Worm (Caenorhabditis elegans): ENCODE results near the gene pcdr-1.

The pcdr-1 gene

ce11 chrX:15666169-15666811 is at the start of gene pcdr-1:
pcdr-1 (plus strand) TSS chrX:15666761.
- TF ChIP-seq ceh-63 (GFP tag; optimal IDR thresholded peaks at IDR 0.05) = no peak
- no peak for TF ChIP-seq alr-1 (tag; optimal IDR thresholded peaks at IDR 0.05; ENCODE audit: borderline replicate concordance)
- TF ChIP-seq fos-1 (tag; optimal IDR thresholded peaks at IDR 0.05) = no peak
- no peak for TF ChIP-seq xbp-1 (tag; optimal IDR thresholded peaks at IDR 0.05)
- TF ChIP-seq ztf-4 (tag; optimal IDR thresholded peaks at IDR 0.05) = no peak
- TF ChIP-seq lin-14 (GFP tag; optimal IDR thresholded peaks at IDR 0.05) = peak; percentile 65
- TF ChIP-seq nhr-77 (tag; optimal IDR thresholded peaks at IDR 0.05) = no peak
- TF ChIP-seq hlh-4 (tag; optimal IDR thresholded peaks at IDR 0.05) = peak; percentile 37
- TF ChIP-seq nhr-71 (tag; optimal IDR thresholded peaks at IDR 0.05) = peak; percentile 16
- no peak for TF ChIP-seq unc-62 (GFP tag; optimal IDR thresholded peaks at IDR 0.05)
- no peak for TF ChIP-seq ama-1 (optimal IDR thresholded peaks at IDR 0.05)
- TF ChIP-seq pag-3 (tag; optimal IDR thresholded peaks at IDR 0.05; ENCODE audit: borderline replicate concordance, insufficient read depth) = no peak

DNA sequence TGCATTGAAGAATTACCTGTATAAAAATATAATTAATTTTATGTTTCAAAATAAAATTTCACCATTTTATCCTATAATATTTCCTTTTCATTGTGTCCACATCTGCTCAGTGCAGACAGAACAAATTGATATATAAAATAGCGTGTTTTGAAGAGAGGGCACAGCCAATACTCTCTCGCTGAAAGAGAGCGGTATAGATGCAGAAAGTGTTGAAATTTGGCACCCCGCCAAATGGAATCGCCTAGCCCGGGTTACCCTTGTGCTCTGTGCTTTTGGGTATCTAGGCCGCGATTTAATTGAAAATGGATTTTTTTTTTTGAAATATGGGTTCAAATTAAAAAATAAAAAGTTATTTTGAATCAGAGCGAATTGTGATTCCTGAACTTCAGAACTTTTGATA is 49.4 kb upstream of the pcdr-1 start:
- TF ChIP-seq C04F5.9 (tag; optimal IDR thresholded peaks at IDR 0.05) = no peak
- TF ChIP-seq fkh-4 (tag; optimal IDR thresholded peaks at IDR 0.05; ENCODE audit: borderline replicate concordance) = no peak
- no peak for TF ChIP-seq zag-1 (tag; optimal IDR thresholded peaks at IDR 0.05)
- TF ChIP-seq lin-14 (GFP tag; optimal IDR thresholded peaks at IDR 0.05) = peak; percentile 64
- peak; percentile 58 for TF ChIP-seq skn-1 (tag; optimal IDR thresholded peaks at IDR 0.05)
- TF ChIP-seq snu-23 (GFP tag; optimal IDR thresholded peaks at IDR 0.05) = peak; percentile 16
- TF ChIP-seq sptf-1 (tag; optimal IDR thresholded peaks at IDR 0.05) = no peak
- TF ChIP-seq dsc-1 (tag; optimal IDR thresholded peaks at IDR 0.05) = peak; percentile 41
- peak in 1 of 2 experiments; percentile 36 for TF ChIP-seq lsy-2 (tag; optimal IDR thresholded peaks at IDR 0.05)
- TF ChIP-seq nhr-237 (tag; optimal IDR thresholded peaks at IDR 0.05) = no peak
- TF ChIP-seq nhr-47 (tag; optimal IDR thresholded peaks at IDR 0.05) = peak; percentile 41
- no peak for TF ChIP-seq mab-9 (GFP tag; IDR thresholded peaks at IDR 0.05)
- peak in 2 of 3 experiments; percentile 4 to 46 for TF ChIP-seq ceh-82 (tag; optimal IDR thresholded peaks at IDR 0.05)
- peak in 1 of 2 experiments; percentile 21 for TF ChIP-seq efl-1 (optimal IDR thresholded peaks at IDR 0.05)
- TF ChIP-seq efl-1 (GFP tag; optimal IDR thresholded peaks at IDR 0.05 in 1 of 2) = no peak
- peak; percentile 29 for TF ChIP-seq mep-1 (tag; optimal IDR thresholded peaks at IDR 0.05)
- peak; percentile 15 for TF ChIP-seq swsn-7 (tag; optimal IDR thresholded peaks at IDR 0.05)
- TF ChIP-seq fkh-8 (tag; optimal IDR thresholded peaks at IDR 0.05) = peak; percentile 44
- TF ChIP-seq nhr-71 (tag; optimal IDR thresholded peaks at IDR 0.05) = peak; percentile 49

DNA sequence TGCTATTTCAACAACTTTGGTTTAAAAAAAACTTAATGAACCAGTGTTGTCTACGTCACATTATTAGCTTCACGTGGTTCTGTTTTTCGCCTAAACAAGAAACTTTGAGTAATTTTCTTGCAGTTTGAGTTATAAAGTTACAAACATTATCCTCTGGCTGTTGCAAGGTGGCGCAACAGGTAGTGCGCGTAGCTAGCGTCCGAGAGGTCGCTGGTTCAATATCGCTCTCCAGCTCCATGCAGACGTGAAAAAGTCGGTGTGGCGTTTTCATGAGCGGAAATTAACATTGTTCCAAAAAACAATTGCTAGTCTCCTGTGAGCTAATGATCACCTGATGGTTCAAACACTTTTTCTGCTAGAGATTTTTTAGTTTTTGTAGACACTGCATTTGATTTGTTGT is 47.3 kb upstream of the pcdr-1 start:
- no peak for TF ChIP-seq mdl-1 (tag; optimal IDR thresholded peaks at IDR 0.05)
- peak; percentile 62 for TF ChIP-seq fkh-8 (tag; optimal IDR thresholded peaks at IDR 0.05)
- TF ChIP-seq nhr-71 (tag; optimal IDR thresholded peaks at IDR 0.05) = peak; percentile 61
- TF ChIP-seq efl-1 (optimal IDR thresholded peaks at IDR 0.05) = no peak
- no peak for TF ChIP-seq efl-1 (GFP tag; optimal IDR thresholded peaks at IDR 0.05 in 1 of 2)
- TF ChIP-seq lin-14 (GFP tag; optimal IDR thresholded peaks at IDR 0.05) = peak; percentile 34
- TF ChIP-seq tbx-2 (tag; optimal IDR thresholded peaks at IDR 0.05) = no peak
- TF ChIP-seq aly-2 (tag; optimal IDR thresholded peaks at IDR 0.05) = no peak
- peak; percentile 28 for TF ChIP-seq nhr-90 (tag; optimal IDR thresholded peaks at IDR 0.05; ENCODE audit: poor library complexity)
- TF ChIP-seq lir-3 (tag; optimal IDR thresholded peaks at IDR 0.05; ENCODE audit: poor library complexity) = peak; percentile 1
- TF ChIP-seq snu-23 (GFP tag; optimal IDR thresholded peaks at IDR 0.05) = peak; percentile 50
- TF ChIP-seq rnt-1 (tag; optimal IDR thresholded peaks at IDR 0.05) = peak; percentile 36
- peak; percentile 32 for TF ChIP-seq nhr-20 (tag; optimal IDR thresholded peaks at IDR 0.05)
- peak; percentile 59 for TF ChIP-seq nhr-47 (tag; optimal IDR thresholded peaks at IDR 0.05)
- TF ChIP-seq mep-1 (tag; optimal IDR thresholded peaks at IDR 0.05) = peak; percentile 37
- TF ChIP-seq lin-35 (GFP tag; optimal IDR thresholded peaks at IDR 0.05) = peak in 1 of 2 experiments; percentile 27
- no peak for TF ChIP-seq egl-13 (tag; optimal IDR thresholded peaks at IDR 0.05)
- peak; percentile 37 for TF ChIP-seq elt-2 (tag; optimal IDR thresholded peaks at IDR 0.05)
- no peak for TF ChIP-seq C04F5.9 (tag; optimal IDR thresholded peaks at IDR 0.05)
- no peak for TF ChIP-seq elt-3 (tag; optimal IDR thresholded peaks at IDR 0.05)
- peak; percentile 36 for TF ChIP-seq nhr-19 (GFP tag; conservative IDR thresholded peaks at IDR 0.05)
- TF ChIP-seq swsn-7 (tag; optimal IDR thresholded peaks at IDR 0.05) = peak; percentile 11
- TF ChIP-seq isw-1 (GFP tag; IDR thresholded peaks at IDR 0.05) = no peak
- peak; percentile 76 for TF ChIP-seq nhr-85 (tag)
